Worm (Caenorhabditis elegans): Measurements from ENCODE around the gene srpa-68.

- TF ChIP-seq cog-1 (tag; optimal IDR thresholded peaks at IDR 0.05) (no peak), flt-1 (GFP tag; IDR thresholded peaks at IDR 0.05) (no peak), ref-1 (GFP tag; conservative IDR thresholded peaks at IDR 0.05) (no peak)
Measured at ce11 chrV:12256398-12256797, 35.1 kb downstream of the srpa-68 start, which contains the start of gene ugt-55.
